Worm (Caenorhabditis elegans): ENCODE data around the gene ZC239.20.
"Not testable (repeated sequence)": the region's sequence is repeated elsewhere in the genome, so short reads cannot be mapped to it uniquely, and the experiment has no call there.

ZC239.20 gene

DNA sequence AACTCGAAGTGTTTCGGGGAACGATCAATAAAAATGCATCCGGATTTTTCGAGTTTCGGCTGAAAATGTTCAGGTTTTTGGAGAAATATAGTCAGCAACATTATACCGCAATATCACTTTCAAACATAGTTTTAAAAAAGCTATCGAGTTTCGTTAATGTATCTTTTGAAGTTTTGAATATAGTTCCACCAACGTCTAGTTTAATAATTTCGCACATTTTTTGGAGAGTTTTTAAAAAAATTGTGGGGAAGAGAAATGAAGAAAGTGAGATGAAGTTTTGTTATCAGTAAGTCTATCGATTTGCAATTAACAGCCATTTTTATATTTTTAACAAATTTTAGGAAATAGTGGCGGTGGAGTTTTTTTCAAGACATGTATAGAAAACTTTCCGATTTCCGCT, 19.5 kb upstream of the ZC239.20 start, which contains the start of gene ZC239.17:
Gene ZC239.17, minus strand, starts transcription at position 101 of the 400 bp plus-strand sequence.
- no peak for TF ChIP-seq dao-5 (tag; optimal IDR thresholded peaks at IDR 0.05)
- no peak for TF ChIP-seq W03F9.2 (tag; optimal IDR thresholded peaks at IDR 0.05)
- no peak for TF ChIP-seq him-1 (tag; optimal IDR thresholded peaks at IDR 0.05)

DNA sequence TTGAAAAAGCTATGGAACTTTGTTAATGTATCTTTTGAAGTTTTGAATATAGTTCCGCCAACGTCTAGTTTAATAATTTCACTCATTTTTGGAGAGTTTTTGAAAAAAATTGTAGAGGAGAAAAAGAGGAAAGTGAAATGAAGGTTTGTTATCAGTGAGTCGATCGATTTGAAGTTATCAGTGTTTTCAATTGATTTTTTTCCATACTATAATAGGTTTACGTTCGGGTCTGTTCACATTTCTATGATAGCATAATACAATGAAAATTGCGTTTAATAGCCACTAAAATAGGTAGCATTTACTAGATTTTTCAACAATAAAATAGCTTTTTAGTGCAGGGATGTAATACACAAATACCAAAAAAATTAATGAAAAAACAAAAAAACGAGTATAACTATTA, 18.9 kb upstream of the ZC239.20 start, which contains the start of gene ZC239.16:
Gene ZC239.16, minus strand, starts transcription at position 120 of the 400 bp plus-strand sequence.
- no peak for TF ChIP-seq W03F9.2 (tag; optimal IDR thresholded peaks at IDR 0.05)
- TF ChIP-seq dao-5 (tag; optimal IDR thresholded peaks at IDR 0.05): no peak
- no peak for TF ChIP-seq him-1 (tag; optimal IDR thresholded peaks at IDR 0.05)

- TF ChIP-seq him-1 (tag; optimal IDR thresholded peaks at IDR 0.05) (no peak), W03F9.2 (tag; optimal IDR thresholded peaks at IDR 0.05) (no peak), dao-5 (tag; optimal IDR thresholded peaks at IDR 0.05) (no peak)
These were observed 18.3 kb upstream of the ZC239.20 start, which contains the start of gene ZC239.15 for ce11 chrII:3224631-3225030. ZC239.15 (minus strand) TSS chrII:3224731.

- TF ChIP-seq W03F9.2 (tag; optimal IDR thresholded peaks at IDR 0.05) (no peak), him-1 (tag; optimal IDR thresholded peaks at IDR 0.05) (no peak), dao-5 (tag; optimal IDR thresholded peaks at IDR 0.05) (no peak)
These were observed 16.4 kb upstream of the ZC239.20 start, which contains the start of gene ZC239.13 for ce11 chrII:3222686-3223085. ZC239.13 (minus strand) TSS chrII:3222839.

- TF ChIP-seq dao-5 (tag; optimal IDR thresholded peaks at IDR 0.05) (no peak), W03F9.2 (tag; optimal IDR thresholded peaks at IDR 0.05) (no peak), him-1 (tag; optimal IDR thresholded peaks at IDR 0.05) (no peak)
These were observed 15.4 kb upstream of the ZC239.20 start, which contains the start of gene ZC239.14 for ce11 chrII:3221730-3222129. ZC239.14 (minus strand) TSS chrII:3222034.

DNA sequence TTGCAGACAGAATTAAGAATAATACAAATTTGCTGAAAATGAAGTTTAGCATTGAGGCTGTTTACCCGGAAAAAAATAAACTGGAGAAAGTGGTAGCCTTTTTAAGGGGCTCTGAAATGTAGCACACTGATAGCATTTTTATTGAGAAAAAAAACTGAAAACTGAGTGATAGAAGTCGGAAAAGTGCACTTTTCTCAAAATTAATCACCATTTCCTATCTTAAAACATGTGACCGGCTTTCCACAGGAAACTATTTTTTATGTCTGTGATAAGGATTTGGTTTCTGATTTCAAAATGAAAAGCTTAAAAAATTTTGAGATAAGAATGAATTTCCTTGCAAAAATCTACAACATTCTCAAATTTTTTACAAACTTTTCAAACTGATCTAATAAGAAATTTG, 14.4 kb upstream of the ZC239.20 start, which contains the start of gene ZC239.22:
Gene ZC239.22, minus strand, starts transcription at position 101 of the 400 bp plus-strand sequence.
- TF ChIP-seq W03F9.2 (tag; optimal IDR thresholded peaks at IDR 0.05) (no peak), him-1 (tag; optimal IDR thresholded peaks at IDR 0.05) (no peak), dao-5 (tag; optimal IDR thresholded peaks at IDR 0.05) (no peak)

ce11 chrII:3215762-3216161, 9.4 kb upstream of the ZC239.20 start, which contains the start of gene ZC239.3:
ZC239.3 (plus strand) TSS chrII:3216062.
- TF ChIP-seq him-1, W03F9.2, dao-5 (tag; optimal IDR thresholded peaks at IDR 0.05): not testable (repeated sequence)

DNA sequence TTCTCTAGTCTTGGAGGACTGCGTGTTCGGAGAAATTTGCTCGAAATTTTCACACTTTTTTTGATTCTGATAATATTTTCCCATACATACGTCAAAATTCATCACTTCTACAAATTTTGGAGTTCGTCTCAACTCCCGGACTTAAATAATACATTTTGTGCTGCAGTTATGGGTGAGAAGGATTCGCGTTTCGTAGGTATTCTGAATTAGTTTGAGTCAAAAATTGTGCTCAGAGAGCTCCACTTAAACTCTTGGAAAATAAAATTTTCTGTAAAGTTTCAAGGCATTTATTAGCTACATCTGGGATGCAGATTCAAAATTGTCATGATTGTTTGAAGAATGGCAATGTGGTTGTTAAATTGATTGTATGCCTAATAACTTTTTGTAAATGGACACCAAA, 7.6 kb upstream of the ZC239.20 start, which contains the start of gene ZC239.4:
Gene ZC239.4, plus strand, starts transcription at position 301 of the 400 bp plus-strand sequence.
- TF ChIP-seq him-1 (tag; optimal IDR thresholded peaks at IDR 0.05) (no peak), W03F9.2 (tag; optimal IDR thresholded peaks at IDR 0.05) (no peak), dao-5 (tag; optimal IDR thresholded peaks at IDR 0.05) (no peak)

DNA sequence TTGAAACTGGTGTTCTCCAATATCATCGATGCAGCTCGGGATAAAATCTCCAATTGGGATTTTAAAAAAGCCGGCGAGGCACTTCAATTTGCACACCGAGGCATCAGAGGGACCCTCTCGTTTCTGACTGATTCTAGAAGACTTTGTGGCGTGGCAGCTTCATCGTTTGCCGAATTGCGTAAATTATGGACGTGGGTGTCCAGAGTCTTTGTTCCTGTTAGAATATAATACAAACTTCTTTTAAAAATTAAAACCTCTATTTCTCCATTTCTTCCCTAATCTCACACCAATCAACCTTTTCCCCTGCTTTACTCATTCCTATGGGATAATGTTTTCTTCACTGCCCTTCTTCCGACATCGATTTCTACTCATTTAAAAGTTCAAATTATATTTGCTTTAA, 4.0 kb upstream of the ZC239.20 start, which contains the start of gene ZC239.5:
Gene ZC239.5, plus strand, starts transcription at position 301 of the 400 bp plus-strand sequence.
- TF ChIP-seq W03F9.2 (tag; optimal IDR thresholded peaks at IDR 0.05) (no peak), him-1 (tag; optimal IDR thresholded peaks at IDR 0.05) (no peak), dao-5 (tag; optimal IDR thresholded peaks at IDR 0.05) (no peak)

DNA sequence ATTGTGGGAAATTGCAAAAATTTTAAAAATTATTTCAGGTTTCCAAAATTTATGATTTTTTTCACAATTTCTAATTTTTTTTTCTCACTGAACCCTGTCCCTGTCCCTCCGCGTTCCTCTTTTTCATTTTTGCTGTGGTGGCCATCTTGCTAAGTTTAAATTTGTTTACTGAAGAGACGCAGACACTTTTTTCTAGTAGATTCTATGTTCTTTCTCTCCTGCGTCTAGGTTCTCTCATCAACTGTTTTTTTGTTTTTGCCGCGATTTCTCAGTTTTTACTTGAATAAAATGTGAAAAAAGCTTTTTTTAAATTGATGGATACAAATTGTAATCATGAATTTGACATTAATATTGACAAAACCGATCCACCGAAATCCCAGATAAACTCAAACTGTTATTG, 2.9 kb upstream of the ZC239.20 start, which contains the start of gene ZC239.6:
Gene ZC239.6, plus strand, starts transcription at position 381 of the 400 bp plus-strand sequence.
- no peak for TF ChIP-seq him-1 (tag; optimal IDR thresholded peaks at IDR 0.05)
- TF ChIP-seq W03F9.2 (tag; optimal IDR thresholded peaks at IDR 0.05): no peak
- TF ChIP-seq dao-5 (tag; optimal IDR thresholded peaks at IDR 0.05): no peak

ce11 chrII:3208679-3209078, 2.4 kb upstream of the ZC239.20 start, which contains the start of gene sdz-35:
sdz-35 (minus strand) TSS chrII:3208779.
- no peak for TF ChIP-seq dao-5 (tag; optimal IDR thresholded peaks at IDR 0.05)

DNA sequence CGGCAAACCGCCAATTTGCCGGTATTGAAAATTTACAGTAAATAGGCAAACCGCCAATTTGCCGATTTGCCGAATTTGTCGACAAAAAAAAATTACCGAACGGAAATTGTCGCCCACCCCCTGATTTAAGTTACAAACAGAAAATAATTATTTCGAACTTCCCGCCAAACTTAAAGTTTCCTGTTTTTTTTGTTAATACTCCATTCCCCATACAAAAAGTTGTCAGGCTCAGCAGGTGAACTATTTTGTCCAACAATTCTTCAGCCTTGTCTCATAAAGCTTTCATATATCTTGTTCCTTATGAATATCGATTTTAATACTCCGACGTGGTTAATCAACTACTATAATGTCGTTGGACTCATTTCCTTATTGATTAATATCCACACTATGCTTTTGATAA, 2.9 kb downstream of the ZC239.20 start, which contains the start of gene sri-50:
Gene sri-50, plus strand, starts transcription at position 301 of the 400 bp plus-strand sequence.
- TF ChIP-seq dao-5 (tag; optimal IDR thresholded peaks at IDR 0.05): no peak
- no peak for TF ChIP-seq W03F9.2 (tag; optimal IDR thresholded peaks at IDR 0.05)
- no peak for TF ChIP-seq him-1 (tag; optimal IDR thresholded peaks at IDR 0.05)

- TF ChIP-seq dao-5 (tag; optimal IDR thresholded peaks at IDR 0.05): no peak
- no peak for TF ChIP-seq him-1 (tag; optimal IDR thresholded peaks at IDR 0.05)
- TF ChIP-seq W03F9.2 (tag; optimal IDR thresholded peaks at IDR 0.05): no peak
These were observed 3.8 kb downstream of the ZC239.20 start, which contains the start of gene sri-53 for ce11 chrII:3202519-3202918. sri-53 (minus strand) TSS chrII:3202619.

ce11 chrII:3201242-3201641, 5.1 kb downstream of the ZC239.20 start, which contains the start of gene sri-48:
sri-48 (minus strand) TSS chrII:3201342.
- not testable (repeated sequence) for TF ChIP-seq dao-5, W03F9.2, him-1 (tag; optimal IDR thresholded peaks at IDR 0.05)
